Fruit fly (Drosophila melanogaster) whole organism, embryonic: ENCODE measurements around the gene TrpRS.
A peak's percentile ranks its signal among the peaks of the same experiment; 100 is the strongest.

ENCODE experiments used
- B-H2 ChIP-seq: fragments of 200-800 bp; sonication (Bioruptor generic); optimal IDR thresholded peaks from 2 replicates; lab custom pipeline; 2018; ENCODE audit warnings: missing biosample characterization, mild to moderate bottlenecking, missing genetic modification characterization
- BtbVII ChIP-seq: fragments of 200-800 bp; sonication (Bioruptor generic); optimal IDR thresholded peaks from 3 replicates; lab custom pipeline; 2017; ENCODE audit warnings: missing biosample characterization, mild to moderate bottlenecking, missing genetic modification characterization
- CG11560 ChIP-seq: fragments of 200-800 bp; sonication (Bioruptor generic); IDR thresholded peaks from 3 replicates; pipeline ENCODE4 v1.3.6; 2022; ENCODE audit warnings: missing biosample characterization, missing genetic modification characterization
- CG13296 ChIP-seq: fragments of 200-800 bp; sonication (Bioruptor generic); optimal IDR thresholded peaks from 3 replicates; lab custom pipeline; 2018; ENCODE audit warnings: missing biosample characterization, mild to moderate bottlenecking, missing genetic modification characterization
- CG13424 ChIP-seq: fragments of 200-800 bp; sonication (Bioruptor generic); optimal IDR thresholded peaks from 2 replicates; lab custom pipeline; 2019; ENCODE audit warnings: missing biosample characterization, mild to moderate bottlenecking, missing genetic modification characterization, moderate library complexity
- CG15011 ChIP-seq: fragments of 200-800 bp; sonication (Bioruptor generic); optimal IDR thresholded peaks from 3 replicates; lab custom pipeline; 2018; ENCODE audit warnings: missing biosample characterization, mild to moderate bottlenecking, missing genetic modification characterization
- CG15696 ChIP-seq: fragments of 200-800 bp; sonication (Bioruptor generic); optimal IDR thresholded peaks from 2 replicates; lab custom pipeline; 2019; ENCODE audit warnings: missing biosample characterization, mild to moderate bottlenecking, missing genetic modification characterization, moderate library complexity
- CG17612 ChIP-seq: fragments of 200-800 bp; sonication (Bioruptor generic); IDR thresholded peaks from 2 replicates; pipeline ENCODE4 v1.3.6; 2022; ENCODE audit warnings: missing biosample characterization, missing genetic modification characterization
- CG18262 ChIP-seq: fragments of 200-800 bp; optimal IDR thresholded peaks from 3 replicates; lab custom pipeline; 2019; ENCODE audit warnings: missing biosample characterization, mild to moderate bottlenecking, missing genetic modification characterization, moderate library complexity
- CG31441 ChIP-seq: fragments of 200-800 bp; sonication (Bioruptor generic); IDR thresholded peaks from 2 replicates; pipeline ENCODE4 v1.3.6; 2022; ENCODE audit warnings: missing biosample characterization, missing genetic modification characterization
- CG34224 ChIP-seq: fragments of 200-800 bp; sonication (Bioruptor generic); IDR thresholded peaks from 3 replicates; pipeline ENCODE4 v1.3.6; 2022; ENCODE audit warnings: missing biosample characterization, missing genetic modification characterization; ENCODE audit not compliant: partially characterized antibody
- CG3995 ChIP-seq: fragments of 200-800 bp; sonication (Bioruptor generic); optimal IDR thresholded peaks from 3 replicates; lab custom pipeline; 2016; ENCODE audit warnings: missing biosample characterization, missing genetic modification characterization
- CG43689 ChIP-seq: fragments of 200-800 bp; sonication (Bioruptor generic); IDR thresholded peaks from 2 replicates; pipeline ENCODE4 v1.3.6; 2022; ENCODE audit warnings: missing biosample characterization, missing genetic modification characterization
- CG4404 ChIP-seq: fragments of 200-800 bp; sonication (Bioruptor generic); IDR thresholded peaks from 2 replicates; pipeline ENCODE4 v1.3.6; 2022; ENCODE audit warnings: missing biosample characterization, missing genetic modification characterization
- CG6654 ChIP-seq: fragments of 200-800 bp; sonication (Bioruptor generic); optimal IDR thresholded peaks from 2 replicates; lab custom pipeline; 2017; ENCODE audit warnings: missing biosample characterization, mild to moderate bottlenecking, missing genetic modification characterization
- CG6854 ChIP-seq: fragments of 200-800 bp; sonication (Bioruptor generic); optimal IDR thresholded peaks from 3 replicates; lab custom pipeline; 2017; ENCODE audit warnings: missing biosample characterization, mild to moderate bottlenecking, missing genetic modification characterization
- CG7556 ChIP-seq: fragments of 200-800 bp; sonication (Bioruptor generic); optimal IDR thresholded peaks from 2 replicates; lab custom pipeline; 2017; ENCODE audit warnings: missing biosample characterization, mild to moderate bottlenecking, missing genetic modification characterization
- CG7928 ChIP-seq: fragments of 200-800 bp; sonication (Bioruptor generic); optimal IDR thresholded peaks from 2 replicates; lab custom pipeline; 2017; ENCODE audit warnings: missing biosample characterization, mild to moderate bottlenecking, missing genetic modification characterization
- CG8359 ChIP-seq: fragments of 200-800 bp; sonication (Bioruptor generic); optimal IDR thresholded peaks from 2 replicates; lab custom pipeline; 2017; ENCODE audit warnings: missing biosample characterization, mild to moderate bottlenecking, missing genetic modification characterization, borderline replicate concordance
- CG9876 ChIP-seq: fragments of 200-800 bp; sonication (Bioruptor generic); optimal IDR thresholded peaks from 2 replicates; lab custom pipeline; 2016; ENCODE audit warnings: missing biosample characterization, missing genetic modification characterization
- Chrac-16 ChIP-seq: fragments of 200-800 bp; sonication (Bioruptor generic); optimal IDR thresholded peaks from 3 replicates; lab custom pipeline; 2016; ENCODE audit warnings: missing biosample characterization, missing genetic modification characterization
- D19A ChIP-seq: fragments of 200-800 bp; optimal IDR thresholded peaks from 3 replicates; lab custom pipeline; 2019; ENCODE audit warnings: missing biosample characterization, mild to moderate bottlenecking, missing genetic modification characterization, moderate library complexity
- Deaf1 ChIP-seq: fragments of 200-800 bp; optimal IDR thresholded peaks from 3 replicates; lab custom pipeline; 2019; ENCODE audit warnings: missing biosample characterization, mild to moderate bottlenecking, missing genetic modification characterization, moderate library complexity
- Dip3 ChIP-seq: fragments of 200-800 bp; sonication (Bioruptor generic); optimal IDR thresholded peaks from 3 replicates; lab custom pipeline; 2016; ENCODE audit warnings: missing biosample characterization, missing genetic modification characterization
- E2f1 ChIP-seq: fragments of 200-800 bp; sonication (Bioruptor generic); IDR thresholded peaks from 2 replicates; pipeline ENCODE4 v1.3.6; 2022; ENCODE audit warnings: missing biosample characterization, missing genetic modification characterization
- H2.0 ChIP-seq: fragments of 200-800 bp; sonication (Bioruptor generic); IDR thresholded peaks from 2 replicates; pipeline ENCODE4 v1.3.6; 2022; ENCODE audit warnings: missing biosample characterization, missing genetic modification characterization
- Hand ChIP-seq: fragments of 200-800 bp; sonication (Bioruptor generic); optimal IDR thresholded peaks from 2 replicates; lab custom pipeline; 2017; ENCODE audit warnings: mild to moderate bottlenecking, missing biosample characterization, missing genetic modification reagents, missing genetic modification characterization
- Kr ChIP-seq: fragments of 200-800 bp; sonication (Bioruptor generic); optimal IDR thresholded peaks from 2 replicates; lab custom pipeline; 2017; ENCODE audit warnings: missing biosample characterization, mild to moderate bottlenecking, missing genetic modification characterization
- Mrtf ChIP-seq: fragments of 200-800 bp; sonication (Bioruptor generic); IDR thresholded peaks from 3 replicates; pipeline ENCODE4 v1.3.6; 2022; ENCODE audit warnings: missing biosample characterization, missing genetic modification characterization
- Nf-YC ChIP-seq: fragments of 200-800 bp; optimal IDR thresholded peaks from 3 replicates; lab custom pipeline; 2019; ENCODE audit warnings: missing biosample characterization, mild to moderate bottlenecking, missing genetic modification characterization, moderate library complexity
- Ptx1 ChIP-seq: fragments of 200-800 bp; sonication (Bioruptor generic); IDR thresholded peaks from 2 replicates; pipeline ENCODE4 v1.3.6; 2022; ENCODE audit warnings: missing biosample characterization, missing genetic modification characterization
- Xbp1 ChIP-seq: fragments of 200-800 bp; sonication (Bioruptor generic); optimal IDR thresholded peaks from 3 replicates; lab custom pipeline; 2016; ENCODE audit warnings: missing biosample characterization, mild to moderate bottlenecking, missing genetic modification characterization
- ab ChIP-seq: fragments of 200-800 bp; sonication (Bioruptor generic); optimal IDR thresholded peaks from 2 replicates; lab custom pipeline; 2016; ENCODE audit warnings: missing biosample characterization, missing genetic modification characterization
- bigmax ChIP-seq: fragments of 200-800 bp; sonication (Bioruptor generic); optimal IDR thresholded peaks from 2 replicates; lab custom pipeline; 2018; ENCODE audit warnings: missing biosample characterization, mild to moderate bottlenecking, missing genetic modification characterization
- ci ChIP-seq: fragments of 200-800 bp; sonication (Bioruptor generic); IDR thresholded peaks from 3 replicates; pipeline ENCODE4 v1.3.6; 2022; ENCODE audit warnings: missing biosample characterization, missing genetic modification characterization
- dmrt99B ChIP-seq: fragments of 200-800 bp; sonication (Bioruptor generic); optimal IDR thresholded peaks from 2 replicates; lab custom pipeline; 2018; ENCODE audit warnings: missing biosample characterization, mild to moderate bottlenecking, missing genetic modification characterization, moderate library complexity
- exex ChIP-seq: fragments of 200-800 bp; sonication (Bioruptor generic); optimal IDR thresholded peaks from 4 replicates; lab custom pipeline; 2018; ENCODE audit warnings: missing biosample characterization, mild to moderate bottlenecking, missing genetic modification characterization, moderate library complexity
- her ChIP-seq: fragments of 200-800 bp; sonication (Bioruptor generic); optimal IDR thresholded peaks from 2 replicates; lab custom pipeline; 2016; ENCODE audit warnings: missing biosample characterization, missing genetic modification characterization
- maf-S ChIP-seq: fragments of 200-800 bp; sonication (Bioruptor generic); optimal IDR thresholded peaks from 2 replicates; lab custom pipeline; 2016; ENCODE audit warnings: missing biosample characterization, missing genetic modification characterization
- nerfin-1 ChIP-seq: fragments of 200-800 bp; sonication (Bioruptor generic); optimal IDR thresholded peaks from 3 replicates; lab custom pipeline; 2019; ENCODE audit warnings: missing biosample characterization, mild to moderate bottlenecking, missing genetic modification characterization, moderate library complexity
- nerfin-2 ChIP-seq: fragments of 200-800 bp; sonication (Bioruptor generic); IDR thresholded peaks from 2 replicates; pipeline ENCODE4 v1.3.6; 2022; ENCODE audit warnings: missing biosample characterization, missing genetic modification characterization; ENCODE audit not compliant: partially characterized antibody
- pita ChIP-seq: fragments of 200-800 bp; sonication (Bioruptor generic); optimal IDR thresholded peaks from 2 replicates; lab custom pipeline; 2017; ENCODE audit warnings: missing biosample characterization, mild to moderate bottlenecking, missing genetic modification characterization
- ranshi ChIP-seq: fragments of 200-800 bp; sonication (Bioruptor generic); IDR thresholded peaks from 2 replicates; pipeline ENCODE4 v1.3.6; 2022; ENCODE audit warnings: missing biosample characterization, missing genetic modification characterization
- row ChIP-seq: fragments of 200-800 bp; sonication (Bioruptor generic); IDR thresholded peaks from 3 replicates; pipeline ENCODE4 v1.3.6; 2022; ENCODE audit warnings: missing biosample characterization, missing genetic modification characterization
- schlank ChIP-seq: fragments of 200-800 bp; sonication (Bioruptor generic); optimal IDR thresholded peaks from 2 replicates; lab custom pipeline; 2018; ENCODE audit warnings: missing biosample characterization, mild to moderate bottlenecking, missing genetic modification characterization
- slou ChIP-seq: fragments of 200-800 bp; sonication (Bioruptor generic); optimal IDR thresholded peaks from 3 replicates; lab custom pipeline; 2016; ENCODE audit warnings: missing biosample characterization, missing genetic modification characterization
- tna ChIP-seq: fragments of 200-800 bp; sonication (Bioruptor generic); IDR thresholded peaks from 2 replicates; pipeline ENCODE4 v1.3.6; 2022; ENCODE audit warnings: missing biosample characterization, missing genetic modification characterization; ENCODE audit not compliant: partially characterized antibody
- trem ChIP-seq: fragments of 200-800 bp; optimal IDR thresholded peaks from 3 replicates; lab custom pipeline; 2019; ENCODE audit warnings: missing biosample characterization, mild to moderate bottlenecking, missing genetic modification characterization, moderate library complexity
- trh ChIP-seq: fragments of 200-800 bp; sonication (Bioruptor generic); optimal IDR thresholded peaks from 2 replicates; lab custom pipeline; 2016; ENCODE audit warnings: missing biosample characterization, missing genetic modification characterization
- zfh2 ChIP-seq: fragments of 200-800 bp; sonication (Bioruptor generic); optimal IDR thresholded peaks from 2 replicates; lab custom pipeline; 2016; ENCODE audit warnings: missing biosample characterization, missing genetic modification characterization

The TrpRS gene

dm6 chr3R:9260421-9260973 lies 6.2 kb downstream of the TrpRS start, which contains the start of gene ATP6AP2 (continued):
- TF ChIP-seq CG13296 (GFP tag; lab: Kevin White, UChicago) (peak; percentile 48), nerfin-2 (peak; percentile 63), nerfin-1 (peak; percentile 62), her (peak; percentile 25), Ptx1 (GFP tag; lab: Robert Waterston, UW) (peak; percentile 47; the same call in 1 of the 2 replicates), CG15696 (tag; lab: Kevin White, UChicago) (peak; percentile 44), maf-S (GFP tag; lab: Kevin White, UChicago) (no peak), CG11560 (tag; lab: Robert Waterston, UW) (peak; percentile 98), zfh2 (peak; percentile 4), ranshi (GFP tag; lab: Robert Waterston, UW) (no peak), CG15011 (no peak), CG7928 (GFP tag; lab: Kevin White, UChicago) (no peak), Kr (GFP tag; lab: Kevin White, UChicago) (no peak), ci (no peak; the same call in 1 of the 3 replicates), CG8359 (GFP tag; lab: Kevin White, UChicago) (no peak), Nf-YC (tag; lab: Kevin White, UChicago) (peak; percentile 70), pita (GFP tag; lab: Kevin White, UChicago) (no peak), Hand (GFP tag; lab: Kevin White, UChicago) (no peak), CG4404 (GFP tag; lab: Robert Waterston, UW) (no peak), Mrtf (GFP tag; lab: Robert Waterston, UW) (peak; percentile 8; the same call in 1 of the 3 replicates), CG7556 (GFP tag; lab: Kevin White, UChicago) (peak; percentile 33), Dip3 (GFP tag; lab: Kevin White, UChicago) (no peak), H2.0 (GFP tag; lab: Robert Waterston, UW) (peak; percentile 36; the same call in 1 of the 2 replicates), trem (tag; lab: Kevin White, UChicago) (peak; percentile 69), schlank (tag; lab: Kevin White, UChicago) (no peak), CG18262 (no peak), BtbVII (GFP tag; lab: Kevin White, UChicago) (no peak), D19A (tag; lab: Kevin White, UChicago) (no peak), E2f1 (GFP tag; lab: Robert Waterston, UW) (no peak; the same call in 1 of the 2 replicates), exex (tag; lab: Kevin White, UChicago) (peak; percentile 25), tna (peak; percentile 51; the same call in 1 of the 2 replicates), row (GFP tag; lab: Robert Waterston, UW) (peak; percentile 90), bigmax (GFP tag; lab: Kevin White, UChicago) (no peak), Xbp1 (GFP tag; lab: Kevin White, UChicago) (peak; percentile 72), Chrac-16 (GFP tag; lab: Kevin White, UChicago) (peak; percentile 44), CG6854 (GFP tag; lab: Kevin White, UChicago) (no peak), Deaf1 (tag; lab: Kevin White, UChicago) (no peak), CG9876 (GFP tag; lab: Kevin White, UChicago) (no peak), CG6654 (GFP tag; lab: Kevin White, UChicago) (no peak), ab (GFP tag; lab: Kevin White, UChicago) (no peak), CG3995 (peak; percentile 49), CG17612 (no peak), trh (GFP tag; lab: Kevin White, UChicago) (no peak), B-H2 (GFP tag; lab: Kevin White, UChicago) (peak; percentile 83), dmrt99B (no peak), CG43689 (GFP tag; lab: Robert Waterston, UW) (no peak), CG13424 (tag; lab: Kevin White, UChicago) (peak; percentile 72), CG34224 (peak; percentile 74), CG31441 (GFP tag; lab: Robert Waterston, UW) (no peak; the same call in 1 of the 2 replicates), slou (GFP tag; lab: Kevin White, UChicago) (peak; percentile 12)
